Fruit fly (Drosophila melanogaster) whole organism, embryonic: ENCODE results near the gene CG12096.

Experiments
- Aef1 ChIP-seq: fragments of 200-800 bp; sonication (Bioruptor generic); IDR thresholded peaks from 3 replicates; pipeline ENCODE4 v1.3.6; 2022; ENCODE audit warnings: missing biosample characterization, missing genetic modification characterization
- CG10462 ChIP-seq: fragments of 200-800 bp; sonication (Bioruptor generic); optimal IDR thresholded peaks from 2 replicates; lab custom pipeline; 2016; ENCODE audit warnings: missing biosample characterization, missing genetic modification characterization
- CG11560 ChIP-seq: fragments of 200-800 bp; sonication (Bioruptor generic); IDR thresholded peaks from 3 replicates; pipeline ENCODE4 v1.3.6; 2022; ENCODE audit warnings: missing biosample characterization, missing genetic modification characterization
- CG14014 ChIP-seq: fragments of 200-800 bp; sonication (Bioruptor generic); IDR thresholded peaks from 2 replicates; pipeline ENCODE4 v1.3.6; 2022; ENCODE audit warnings: missing biosample characterization, missing genetic modification characterization
- CG14860 ChIP-seq: fragments of 200-800 bp; sonication (Bioruptor generic); IDR thresholded peaks from 3 replicates; pipeline ENCODE4 v1.3.6; 2022; ENCODE audit warnings: missing biosample characterization, missing genetic modification characterization; ENCODE audit not compliant: partially characterized antibody
- CG1602 ChIP-seq: fragments of 200-800 bp; sonication (Bioruptor generic); optimal IDR thresholded peaks from 3 replicates; lab custom pipeline; 2016; ENCODE audit warnings: missing biosample characterization, missing genetic modification characterization
- CG16779 ChIP-seq: fragments of 200-800 bp; sonication (Bioruptor generic); IDR thresholded peaks from 2 replicates; pipeline ENCODE4 v1.3.6; 2022; ENCODE audit warnings: missing biosample characterization, missing genetic modification characterization
- CG16815 ChIP-seq: fragments of 200-800 bp; sonication (Bioruptor generic); optimal IDR thresholded peaks from 3 replicates; lab custom pipeline; 2017; ENCODE audit warnings: missing biosample characterization, mild to moderate bottlenecking, missing genetic modification characterization
- CG17802 ChIP-seq: fragments of 200-800 bp; sonication (Bioruptor generic); optimal IDR thresholded peaks from 2 replicates; lab custom pipeline; 2018; ENCODE audit warnings: missing biosample characterization, mild to moderate bottlenecking, missing genetic modification characterization, moderate library complexity
- CG18764 ChIP-seq: fragments of 200-800 bp; sonication (Bioruptor generic); optimal IDR thresholded peaks from 3 replicates; lab custom pipeline; 2016; ENCODE audit warnings: missing biosample characterization, missing genetic modification characterization
- CG2199 ChIP-seq: fragments of 200-800 bp; sonication (Bioruptor generic); IDR thresholded peaks from 3 replicates; pipeline ENCODE4 v1.3.6; 2022; ENCODE audit warnings: missing biosample characterization, missing genetic modification characterization
- CG3065 ChIP-seq: fragments of 200-800 bp; sonication (Bioruptor generic); optimal IDR thresholded peaks from 2 replicates; lab custom pipeline; 2016; ENCODE audit warnings: missing biosample characterization, missing genetic modification characterization
- CG34422 ChIP-seq: fragments of 200-800 bp; sonication (Bioruptor generic); IDR thresholded peaks from 3 replicates; pipeline ENCODE4 v1.3.6; 2022; ENCODE audit warnings: missing biosample characterization, missing genetic modification characterization
- CG3838 ChIP-seq: fragments of 200-800 bp; sonication (Bioruptor generic); optimal IDR thresholded peaks from 3 replicates; lab custom pipeline; 2016; ENCODE audit warnings: missing biosample characterization, missing genetic modification characterization
- CG4282 ChIP-seq: fragments of 200-800 bp; sonication (Bioruptor generic); optimal IDR thresholded peaks from 2 replicates; lab custom pipeline; 2016; ENCODE audit warnings: missing biosample characterization, missing genetic modification characterization
- CG4730 ChIP-seq: fragments of 200-800 bp; sonication (Bioruptor generic); IDR thresholded peaks from 2 replicates; pipeline ENCODE4 v1.3.6; 2022; ENCODE audit warnings: missing biosample characterization, missing genetic modification characterization
- CG8281 ChIP-seq: fragments of 200-800 bp; sonication (Bioruptor generic); optimal IDR thresholded peaks from 2 replicates; lab custom pipeline; 2018; ENCODE audit warnings: missing biosample characterization, mild to moderate bottlenecking, missing genetic modification characterization, moderate library complexity
- CG8765 ChIP-seq: fragments of 200-800 bp; sonication (Bioruptor generic); IDR thresholded peaks from 2 replicates; pipeline ENCODE4 v1.3.6; 2022; ENCODE audit warnings: missing biosample characterization, missing genetic modification characterization
- CG9215 ChIP-seq: fragments of 200-800 bp; sonication (Bioruptor generic); IDR thresholded peaks from 2 replicates; pipeline ENCODE4 v1.3.6; 2022; ENCODE audit warnings: missing biosample characterization, missing genetic modification characterization
- Fer2 ChIP-seq: fragments of 200-800 bp; sonication (Bioruptor generic); optimal IDR thresholded peaks from 2 replicates; lab custom pipeline; 2018; ENCODE audit warnings: missing biosample characterization, mild to moderate bottlenecking, missing genetic modification characterization, moderate library complexity
- Gug ChIP-seq: fragments of 200-800 bp; sonication (Bioruptor generic); IDR thresholded peaks from 4 replicates; pipeline ENCODE4 v1.3.6; 2022; ENCODE audit warnings: missing biosample characterization, missing genetic modification characterization
- HLH4C ChIP-seq: fragments of 200-800 bp; sonication (Bioruptor generic); IDR thresholded peaks from 3 replicates; pipeline ENCODE4 v1.3.6; 2022; ENCODE audit warnings: missing biosample characterization, missing genetic modification characterization; ENCODE audit not compliant: partially characterized antibody
- Kr ChIP-seq: fragments of 200-800 bp; sonication (Bioruptor generic); optimal IDR thresholded peaks from 2 replicates; lab custom pipeline; 2017; ENCODE audit warnings: missing biosample characterization, mild to moderate bottlenecking, missing genetic modification characterization
- Neu2 ChIP-seq: fragments of 200-800 bp; sonication (Bioruptor generic); optimal IDR thresholded peaks from 3 replicates; lab custom pipeline; 2016; ENCODE audit warnings: missing biosample characterization, missing genetic modification characterization, borderline replicate concordance
- Oaz ChIP-seq: fragments of 200-800 bp; sonication (Bioruptor generic); IDR thresholded peaks from 2 replicates; pipeline ENCODE4 v1.3.6; 2022; ENCODE audit warnings: missing biosample characterization, missing genetic modification characterization
- Rfx ChIP-seq: fragments of 200-800 bp; sonication (Bioruptor generic); IDR thresholded peaks from 2 replicates; pipeline ENCODE4 v1.3.6; 2022; ENCODE audit warnings: missing biosample characterization, missing genetic modification characterization
- aop ChIP-seq: fragments of 200-800 bp; sonication (Bioruptor generic); IDR thresholded peaks from 2 replicates; pipeline ENCODE4 v1.3.6; 2022; ENCODE audit warnings: missing biosample characterization, missing genetic modification characterization
- ap ChIP-seq: fragments of 200-800 bp; sonication (Bioruptor generic); IDR thresholded peaks from 2 replicates; pipeline ENCODE4 v1.3.6; 2022; ENCODE audit warnings: missing biosample characterization, missing genetic modification characterization
- ash1 ChIP-seq: fragments of 200-800 bp; sonication (Bioruptor generic); optimal IDR thresholded peaks from 2 replicates; lab custom pipeline; 2018; ENCODE audit warnings: missing biosample characterization, mild to moderate bottlenecking, missing genetic modification characterization
- dmrt11E ChIP-seq: fragments of 200-800 bp; sonication (Bioruptor generic); optimal IDR thresholded peaks from 3 replicates; lab custom pipeline; 2018; ENCODE audit warnings: missing biosample characterization, mild to moderate bottlenecking, missing genetic modification characterization, moderate library complexity
- gce ChIP-seq: fragments of 200-800 bp; sonication (Bioruptor generic); IDR thresholded peaks from 3 replicates; pipeline ENCODE4 v1.3.6; 2022; ENCODE audit warnings: missing biosample characterization, missing genetic modification characterization
- hb ChIP-seq: fragments of 200-800 bp; sonication (Bioruptor generic); IDR thresholded peaks from 3 replicates; pipeline ENCODE4 v1.3.6; 2022; ENCODE audit warnings: missing biosample characterization, missing genetic modification characterization; ENCODE audit not compliant: partially characterized antibody
- her ChIP-seq: fragments of 200-800 bp; sonication (Bioruptor generic); optimal IDR thresholded peaks from 2 replicates; lab custom pipeline; 2016; ENCODE audit warnings: missing biosample characterization, missing genetic modification characterization
- kay ChIP-seq: fragments of 200-800 bp; sonication (Bioruptor generic); optimal IDR thresholded peaks from 2 replicates; lab custom pipeline; 2016; ENCODE audit warnings: missing biosample characterization, missing genetic modification characterization
- ken ChIP-seq: fragments of 200-800 bp; sonication (Bioruptor generic); IDR thresholded peaks from 3 replicates; pipeline ENCODE4 v1.3.6; 2022; ENCODE audit warnings: missing biosample characterization, missing genetic modification characterization
- lmd ChIP-seq: fragments of 200-800 bp; sonication (Bioruptor generic); IDR thresholded peaks from 2 replicates; pipeline ENCODE4 v1.3.6; 2022; ENCODE audit warnings: missing biosample characterization, missing genetic modification characterization
- luna ChIP-seq: fragments of 200-800 bp; sonication (Bioruptor generic); optimal IDR thresholded peaks from 2 replicates; lab custom pipeline; 2016; ENCODE audit warnings: missing biosample characterization, missing genetic modification characterization
- mld ChIP-seq: fragments of 200-800 bp; sonication (Bioruptor generic); IDR thresholded peaks from 3 replicates; pipeline ENCODE4 v1.3.6; 2022; ENCODE audit warnings: missing biosample characterization, missing genetic modification characterization; ENCODE audit not compliant: partially characterized antibody
- nmo ChIP-seq: fragments of 200-800 bp; sonication (Bioruptor generic); optimal IDR thresholded peaks from 2 replicates; lab custom pipeline; 2018; ENCODE audit warnings: missing biosample characterization, mild to moderate bottlenecking, missing genetic modification characterization, moderate library complexity
- nom ChIP-seq: fragments of 200-800 bp; sonication (Bioruptor generic); optimal IDR thresholded peaks from 2 replicates; lab custom pipeline; 2017; ENCODE audit warnings: missing biosample characterization, missing genetic modification characterization, mild to moderate bottlenecking, moderate library complexity, missing genetic modification reagents
- oc ChIP-seq: fragments of 200-800 bp; sonication (Bioruptor generic); optimal IDR thresholded peaks from 2 replicates; lab custom pipeline; 2018; ENCODE audit warnings: missing biosample characterization, mild to moderate bottlenecking, missing genetic modification characterization, moderate library complexity
- p53 ChIP-seq: fragments of 200-800 bp; sonication (Bioruptor generic); optimal IDR thresholded peaks from 2 replicates; lab custom pipeline; 2016; ENCODE audit warnings: missing biosample characterization, missing genetic modification characterization
- psq ChIP-seq: fragments of 200-800 bp; sonication (Bioruptor generic); optimal IDR thresholded peaks from 2 replicates; lab custom pipeline; 2017; ENCODE audit warnings: missing biosample characterization, missing genetic modification characterization
- pum ChIP-seq: fragments of 200-800 bp; sonication (Bioruptor generic); optimal IDR thresholded peaks from 2 replicates; lab custom pipeline; 2016; ENCODE audit warnings: missing biosample characterization, missing genetic modification characterization
- salm ChIP-seq: fragments of 200-800 bp; sonication (Bioruptor generic); optimal IDR thresholded peaks from 2 replicates; lab custom pipeline; 2018; ENCODE audit warnings: missing biosample characterization, mild to moderate bottlenecking, missing genetic modification characterization
- sima ChIP-seq: fragments of 200-800 bp; sonication (Bioruptor generic); optimal IDR thresholded peaks from 2 replicates; lab custom pipeline; 2016; ENCODE audit warnings: missing biosample characterization, missing genetic modification characterization
- ssp ChIP-seq: fragments of 200-800 bp; sonication (Bioruptor generic); IDR thresholded peaks from 2 replicates; pipeline ENCODE4 v1.3.6; 2022; ENCODE audit warnings: missing biosample characterization, missing genetic modification characterization
- tll ChIP-seq, 2 experiments: fragments of 200-800 bp in 1 of 2; fragments of >200 bp in 1 of 2; sonication (Bioruptor generic) in 1 of 2; optimal IDR thresholded peaks; 2 replicates each; lab custom pipeline; 2017 to 2019; ENCODE audit warnings: missing biosample characterization in 2 of 2, missing genetic modification characterization in 2 of 2, mild to moderate bottlenecking in 1 of 2, moderate library complexity in 1 of 2
- trem ChIP-seq: fragments of 200-800 bp; optimal IDR thresholded peaks from 3 replicates; lab custom pipeline; 2019; ENCODE audit warnings: missing biosample characterization, mild to moderate bottlenecking, missing genetic modification characterization, moderate library complexity
- z ChIP-seq: fragments of 200-800 bp; sonication (Bioruptor generic); IDR thresholded peaks from 3 replicates; pipeline ENCODE4 v1.3.6; 2022; ENCODE audit warnings: missing biosample characterization, missing genetic modification characterization

CG12096 gene

dm6 chrX:13131063-13131773 is 28.2 kb upstream of the CG12096 start (continued):
- TF ChIP-seq CG4282, result peak; percentile 98
- peak; percentile 100 for TF ChIP-seq Aef1 (GFP tag; lab: Robert Waterston, UW)
- TF ChIP-seq Neu2 (GFP tag; lab: Kevin White, UChicago), result peak; percentile 95
- TF ChIP-seq CG16779 (GFP tag; lab: Robert Waterston, UW), result peak; percentile 99
- TF ChIP-seq Kr (GFP tag; lab: Kevin White, UChicago), result peak; percentile 82
- TF ChIP-seq CG3838 (GFP tag; lab: Kevin White, UChicago), result peak; percentile 97
- TF ChIP-seq z, result peak; percentile 84
- TF ChIP-seq kay (GFP tag; lab: Kevin White, UChicago), result peak; percentile 99
- peak; percentile 100 for TF ChIP-seq lmd
- TF ChIP-seq CG4730 (GFP tag; lab: Robert Waterston, UW), result peak; percentile 99
- peak; percentile 98 for TF ChIP-seq CG9215 (GFP tag; lab: Robert Waterston, UW)
- peak; percentile 99 for TF ChIP-seq ken
- TF ChIP-seq salm (tag; lab: Kevin White, UChicago), result peak; percentile 96
- peak; percentile 100 for TF ChIP-seq Rfx
- peak; percentile 99 for TF ChIP-seq CG16815 (GFP tag; lab: Kevin White, UChicago)
- TF ChIP-seq psq (GFP tag; lab: Kevin White, UChicago), result peak; percentile 93
- TF ChIP-seq sima (GFP tag; lab: Kevin White, UChicago), result peak; percentile 97
- TF ChIP-seq ash1 (GFP tag; lab: Kevin White, UChicago), result peak; percentile 98
- TF ChIP-seq CG11560 (tag; lab: Robert Waterston, UW), result peak; percentile 94
- TF ChIP-seq aop, result peak; percentile 97
- 0 out of 3 replicates have a peak, but pooled peaks have one; percentile 50 for TF ChIP-seq hb (GFP tag; lab: Robert Waterston, UW)
- TF ChIP-seq CG3065, result peak; percentile 98
- peak; percentile 99 for TF ChIP-seq CG2199 (GFP tag; lab: Robert Waterston, UW)
- peak; percentile 98 for TF ChIP-seq luna
- TF ChIP-seq oc (tag; lab: Kevin White, UChicago), result peak; percentile 98
- 0 out of 3 replicates have a peak, but pooled peaks have one; percentile 42 for TF ChIP-seq CG14860
- TF ChIP-seq pum (GFP tag; lab: Kevin White, UChicago), result peak; percentile 99
- peak; percentile 98 for TF ChIP-seq ap (GFP tag; lab: Robert Waterston, UW)
- TF ChIP-seq mld (GFP tag; lab: Robert Waterston, UW), result no peak
- peak; percentile 95 for TF ChIP-seq dmrt11E (tag; lab: Kevin White, UChicago)
- peak; percentile 89 for TF ChIP-seq CG17802 (tag; lab: Kevin White, UChicago)
- TF ChIP-seq tll (GFP tag; optimal IDR thresholded peaks at IDR 0.05; lab: Kevin White, UChicago), result peak in 1 of 2 experiments; percentile 38
- TF ChIP-seq nmo (GFP tag; lab: Kevin White, UChicago), result peak; percentile 97
- peak; percentile 99 for TF ChIP-seq CG14014 (GFP tag; lab: Robert Waterston, UW)
- peak; percentile 97 for TF ChIP-seq CG18764 (GFP tag; lab: Kevin White, UChicago)
- peak; percentile 16; the same call in 1 of the 3 replicates for TF ChIP-seq HLH4C (GFP tag; lab: Robert Waterston, UW)
- TF ChIP-seq CG1602 (GFP tag; lab: Kevin White, UChicago), result peak; percentile 98
- peak; percentile 99 for TF ChIP-seq CG8765 (GFP tag; lab: Robert Waterston, UW)
- TF ChIP-seq CG10462 (GFP tag; lab: Kevin White, UChicago), result peak; percentile 98
- peak; percentile 99 for TF ChIP-seq CG34422
- TF ChIP-seq Fer2 (tag; lab: Kevin White, UChicago), result peak; percentile 97
- TF ChIP-seq CG8281 (tag; lab: Kevin White, UChicago), result peak; percentile 92
- TF ChIP-seq trem (tag; lab: Kevin White, UChicago), result peak; percentile 90
- TF ChIP-seq p53 (GFP tag; lab: Kevin White, UChicago), result peak; percentile 97
- TF ChIP-seq ssp (GFP tag; lab: Robert Waterston, UW), result peak; percentile 95
- TF ChIP-seq Gug (GFP tag; lab: Robert Waterston, UW), result peak; percentile 100
- TF ChIP-seq Oaz, result peak; percentile 98
- peak; percentile 99 for TF ChIP-seq gce (GFP tag; lab: Robert Waterston, UW)
- peak; percentile 98 for TF ChIP-seq her
- TF ChIP-seq nom (GFP tag; lab: Kevin White, UChicago), result peak; percentile 73
